Fruit fly (Drosophila melanogaster) whole organism, embryonic: Measurements from ENCODE around the gene Rab39.
A peak's percentile ranks its signal among the peaks of the same experiment; 100 is the strongest.

Experiments
- ATbp ChIP-seq: fragments of 200-800 bp; sonication (Bioruptor generic); optimal IDR thresholded peaks from 2 replicates; lab custom pipeline; 2017; ENCODE audit warnings: missing biosample characterization, mild to moderate bottlenecking, missing genetic modification characterization, missing genetic modification reagents
- CG10274 ChIP-seq: fragments of 200-800 bp; sonication (Bioruptor generic); optimal IDR thresholded peaks from 3 replicates; lab custom pipeline; 2017; ENCODE audit warnings: missing biosample characterization, mild to moderate bottlenecking, missing genetic modification characterization
- CG11085 ChIP-seq: fragments of 200-800 bp; sonication (Bioruptor generic); IDR thresholded peaks from 2 replicates; pipeline ENCODE4 v1.3.6; 2022; ENCODE audit warnings: missing biosample characterization, missing genetic modification characterization
- CG11696 ChIP-seq: fragments of 200-800 bp; sonication (Bioruptor generic); IDR thresholded peaks from 2 replicates; pipeline ENCODE4 v1.3.6; 2022; ENCODE audit warnings: missing biosample characterization, missing genetic modification characterization
- CG12219 ChIP-seq: fragments of 200-800 bp; sonication (Bioruptor generic); optimal IDR thresholded peaks from 3 replicates; lab custom pipeline; 2018; ENCODE audit warnings: missing biosample characterization, mild to moderate bottlenecking, missing genetic modification characterization
- CG12769 ChIP-seq: fragments of 200-800 bp; sonication (Bioruptor generic); optimal IDR thresholded peaks from 2 replicates; lab custom pipeline; 2019; ENCODE audit warnings: missing biosample characterization, mild to moderate bottlenecking, missing genetic modification characterization, moderate library complexity
- CG14667 ChIP-seq: fragments of 200-800 bp; sonication (Bioruptor generic); IDR thresholded peaks from 2 replicates; pipeline ENCODE4 v1.3.6; 2022; ENCODE audit warnings: missing biosample characterization, missing genetic modification characterization
- CG15269 ChIP-seq: fragments of 200-800 bp; sonication (Bioruptor generic); optimal IDR thresholded peaks from 2 replicates; lab custom pipeline; 2018; ENCODE audit warnings: missing biosample characterization, mild to moderate bottlenecking, missing genetic modification characterization, moderate library complexity
- CG1602 ChIP-seq: fragments of 200-800 bp; sonication (Bioruptor generic); optimal IDR thresholded peaks from 3 replicates; lab custom pipeline; 2016; ENCODE audit warnings: missing biosample characterization, missing genetic modification characterization
- CG30403 ChIP-seq: fragments of 200-800 bp; sonication (Bioruptor generic); optimal IDR thresholded peaks from 3 replicates; lab custom pipeline; 2016; ENCODE audit warnings: missing biosample characterization, missing genetic modification characterization
- CG31365 ChIP-seq: fragments of 200-800 bp; sonication (Bioruptor generic); optimal IDR thresholded peaks from 2 replicates; lab custom pipeline; 2018; ENCODE audit warnings: missing biosample characterization, mild to moderate bottlenecking, missing genetic modification characterization
- CG3726 ChIP-seq: fragments of 200-800 bp; sonication (Bioruptor generic); IDR thresholded peaks from 3 replicates; pipeline ENCODE4, ENCODE4 v1.3.6; 2022; ENCODE audit warnings: missing biosample characterization, missing genetic modification characterization
- CG3995 ChIP-seq: fragments of 200-800 bp; sonication (Bioruptor generic); optimal IDR thresholded peaks from 3 replicates; lab custom pipeline; 2016; ENCODE audit warnings: missing biosample characterization, missing genetic modification characterization
- CG5180 ChIP-seq: fragments of 200-800 bp; sonication (Bioruptor generic); optimal IDR thresholded peaks from 3 replicates; lab custom pipeline; 2017; ENCODE audit warnings: missing biosample characterization, missing genetic modification characterization, mild to moderate bottlenecking, moderate library complexity, missing genetic modification reagents
- CG6854 ChIP-seq: fragments of 200-800 bp; sonication (Bioruptor generic); optimal IDR thresholded peaks from 3 replicates; lab custom pipeline; 2017; ENCODE audit warnings: missing biosample characterization, mild to moderate bottlenecking, missing genetic modification characterization
- CG7271 ChIP-seq: fragments of 200-800 bp; sonication (Bioruptor generic); optimal IDR thresholded peaks from 2 replicates; lab custom pipeline; 2018; ENCODE audit warnings: missing biosample characterization, mild to moderate bottlenecking, missing genetic modification characterization, moderate library complexity
- CG7745 ChIP-seq: fragments of 200-800 bp; sonication (Bioruptor generic); optimal IDR thresholded peaks from 2 replicates; lab custom pipeline; 2018; ENCODE audit warnings: missing biosample characterization, mild to moderate bottlenecking, missing genetic modification characterization, moderate library complexity
- Dbx ChIP-seq: fragments of 200-800 bp; sonication (Bioruptor generic); IDR thresholded peaks from 3 replicates; pipeline ENCODE4 v1.3.6; 2022; ENCODE audit warnings: missing biosample characterization, missing genetic modification characterization
- Deaf1 ChIP-seq: fragments of 200-800 bp; optimal IDR thresholded peaks from 3 replicates; lab custom pipeline; 2019; ENCODE audit warnings: missing biosample characterization, mild to moderate bottlenecking, missing genetic modification characterization, moderate library complexity
- Dip3 ChIP-seq: fragments of 200-800 bp; sonication (Bioruptor generic); optimal IDR thresholded peaks from 3 replicates; lab custom pipeline; 2016; ENCODE audit warnings: missing biosample characterization, missing genetic modification characterization
- Fer2 ChIP-seq: fragments of 200-800 bp; sonication (Bioruptor generic); optimal IDR thresholded peaks from 2 replicates; lab custom pipeline; 2018; ENCODE audit warnings: missing biosample characterization, mild to moderate bottlenecking, missing genetic modification characterization, moderate library complexity
- HmgZ ChIP-seq: fragments of 200-800 bp; sonication (Bioruptor generic); optimal IDR thresholded peaks from 2 replicates; lab custom pipeline; 2018; ENCODE audit warnings: missing biosample characterization, mild to moderate bottlenecking, missing genetic modification characterization
- Hr39 ChIP-seq: fragments of >200 bp; optimal IDR thresholded peaks from 2 replicates; lab custom pipeline; 2017
- Hr78 ChIP-seq, 2 experiments: fragments of 200-800 bp in 1 of 2; fragments of >200 bp in 1 of 2; sonication (Bioruptor generic) in 1 of 2; optimal IDR thresholded peaks; 2 replicates each; lab custom pipeline; 2017 to 2019; ENCODE audit warnings: missing biosample characterization in 2 of 2, missing genetic modification characterization in 2 of 2, mild to moderate bottlenecking in 1 of 2, moderate library complexity in 1 of 2
- Lpt ChIP-seq: fragments of >200 bp; optimal IDR thresholded peaks from 2 replicates; lab custom pipeline; 2018; ENCODE audit warnings: missing biosample characterization, missing genetic modification characterization
- NK7.1 ChIP-seq: fragments of 200-800 bp; sonication (Bioruptor generic); optimal IDR thresholded peaks from 3 replicates; lab custom pipeline; 2016; ENCODE audit warnings: missing biosample characterization, missing genetic modification characterization
- Ptx1 ChIP-seq: fragments of 200-800 bp; sonication (Bioruptor generic); IDR thresholded peaks from 2 replicates; pipeline ENCODE4 v1.3.6; 2022; ENCODE audit warnings: missing biosample characterization, missing genetic modification characterization
- Rfx ChIP-seq: fragments of 200-800 bp; sonication (Bioruptor generic); IDR thresholded peaks from 2 replicates; pipeline ENCODE4 v1.3.6; 2022; ENCODE audit warnings: missing biosample characterization, missing genetic modification characterization
- Spps ChIP-seq: fragments of 200-800 bp; sonication (Bioruptor generic); optimal IDR thresholded peaks from 2 replicates; lab custom pipeline; 2018; ENCODE audit warnings: missing biosample characterization, mild to moderate bottlenecking, missing genetic modification characterization
- Ssrp ChIP-seq: fragments of 200-800 bp; sonication (Bioruptor generic); optimal IDR thresholded peaks from 2 replicates; lab custom pipeline; 2018; ENCODE audit warnings: missing biosample characterization, mild to moderate bottlenecking, missing genetic modification characterization, moderate library complexity
- Stat92E ChIP-seq, 3 experiments: fragments of >200 bp in 2 of 3; fragments of 200-800 bp in 1 of 3; sonication (Bioruptor generic) in 1 of 3; optimal IDR thresholded peaks; 2 replicates each; lab custom pipeline; 2017 to 2019; ENCODE audit warnings: missing biosample characterization in 3 of 3, missing genetic modification characterization in 3 of 3, mild to moderate bottlenecking in 1 of 3, moderate library complexity in 1 of 3
- TFAM ChIP-seq: fragments of 200-800 bp; sonication (Bioruptor generic); optimal IDR thresholded peaks from 2 replicates; lab custom pipeline; 2017; ENCODE audit warnings: missing biosample characterization, missing genetic modification characterization, inconsistent platforms
- ab ChIP-seq: fragments of 200-800 bp; sonication (Bioruptor generic); optimal IDR thresholded peaks from 2 replicates; lab custom pipeline; 2016; ENCODE audit warnings: missing biosample characterization, missing genetic modification characterization
- ac ChIP-seq: fragments of 200-800 bp; sonication (Bioruptor generic); optimal IDR thresholded peaks from 3 replicates; lab custom pipeline; 2017; ENCODE audit warnings: missing biosample characterization, mild to moderate bottlenecking, missing genetic modification characterization
- ara ChIP-seq: fragments of 200-800 bp; sonication (Bioruptor generic); IDR thresholded peaks from 2 replicates; pipeline ENCODE4 v1.3.6; 2022; ENCODE audit warnings: missing biosample characterization, missing genetic modification characterization
- cg ChIP-seq: fragments of 200-800 bp; sonication (Bioruptor generic); optimal IDR thresholded peaks from 3 replicates; lab custom pipeline; 2019; ENCODE audit warnings: missing biosample characterization, mild to moderate bottlenecking, missing genetic modification characterization, moderate library complexity
- crc ChIP-seq: fragments of 200-800 bp; sonication (Bioruptor generic); optimal IDR thresholded peaks from 2 replicates; lab custom pipeline; 2016; ENCODE audit warnings: missing biosample characterization, missing genetic modification characterization
- crol ChIP-seq: fragments of 200-800 bp; sonication (Bioruptor generic); IDR thresholded peaks from 2 replicates; pipeline ENCODE4 v1.3.6; 2022; ENCODE audit warnings: missing biosample characterization, missing genetic modification characterization
- cwo ChIP-seq: fragments of 200-800 bp; sonication (Bioruptor generic); optimal IDR thresholded peaks from 3 replicates; lab custom pipeline; 2017; ENCODE audit warnings: missing biosample characterization, missing genetic modification characterization, mild to moderate bottlenecking, moderate library complexity, missing genetic modification reagents
- disco-r ChIP-seq: fragments of 200-800 bp; sonication (Bioruptor generic); optimal IDR thresholded peaks from 2 replicates; lab custom pipeline; 2016; ENCODE audit warnings: missing biosample characterization, missing genetic modification characterization
- dmrt99B ChIP-seq: fragments of 200-800 bp; sonication (Bioruptor generic); optimal IDR thresholded peaks from 2 replicates; lab custom pipeline; 2018; ENCODE audit warnings: missing biosample characterization, mild to moderate bottlenecking, missing genetic modification characterization, moderate library complexity
- eyg ChIP-seq: fragments of 200-800 bp; sonication (Bioruptor generic); optimal IDR thresholded peaks from 3 replicates; lab custom pipeline; 2016; ENCODE audit warnings: missing biosample characterization, missing genetic modification characterization
- fd102C ChIP-seq: fragments of 200-800 bp; sonication (Bioruptor generic); optimal IDR thresholded peaks from 2 replicates; lab custom pipeline; 2018; ENCODE audit warnings: missing biosample characterization, mild to moderate bottlenecking, missing genetic modification characterization, moderate library complexity
- fd64A ChIP-seq: fragments of 200-800 bp; sonication (Bioruptor generic); optimal IDR thresholded peaks from 3 replicates; lab custom pipeline; 2018; ENCODE audit warnings: missing biosample characterization, mild to moderate bottlenecking, missing genetic modification characterization
- fd96Cb ChIP-seq: fragments of 200-800 bp; sonication (Bioruptor generic); optimal IDR thresholded peaks from 2 replicates; lab custom pipeline; 2018; ENCODE audit warnings: missing biosample characterization, mild to moderate bottlenecking, missing genetic modification characterization, moderate library complexity
- luna ChIP-seq: fragments of 200-800 bp; sonication (Bioruptor generic); optimal IDR thresholded peaks from 2 replicates; lab custom pipeline; 2016; ENCODE audit warnings: missing biosample characterization, missing genetic modification characterization
- nerfin-1 ChIP-seq: fragments of 200-800 bp; sonication (Bioruptor generic); optimal IDR thresholded peaks from 3 replicates; lab custom pipeline; 2019; ENCODE audit warnings: missing biosample characterization, mild to moderate bottlenecking, missing genetic modification characterization, moderate library complexity
- slp2 ChIP-seq: fragments of 200-800 bp; sonication (Bioruptor generic); optimal IDR thresholded peaks from 2 replicates; lab custom pipeline; 2016; ENCODE audit warnings: missing biosample characterization, missing genetic modification characterization
- tup ChIP-seq: fragments of 200-800 bp; sonication (Bioruptor generic); optimal IDR thresholded peaks from 2 replicates; lab custom pipeline; 2016; ENCODE audit warnings: missing biosample characterization, mild to moderate bottlenecking, missing genetic modification characterization, moderate library complexity

Gene Rab39

dm6 chrX:7691947-7692739 lies 42.6 kb upstream of the Rab39 start (continued):
- TF ChIP-seq Rfx (GFP tag; lab: Robert Waterston, UW) = peak; percentile 74
- no peak for TF ChIP-seq CG11085 (GFP tag; lab: Robert Waterston, UW)
- peak; percentile 92 for TF ChIP-seq dmrt99B (tag; lab: Kevin White, UChicago)
- TF ChIP-seq ab (GFP tag; lab: Kevin White, UChicago) = no peak
- TF ChIP-seq ac (GFP tag; lab: Kevin White, UChicago) = no peak
- no peak for TF ChIP-seq CG7271
- TF ChIP-seq cwo (GFP tag; lab: Kevin White, UChicago) = peak; percentile 63
- TF ChIP-seq CG31365 = no peak
- peak; percentile 59 for TF ChIP-seq fd96Cb
- peak; percentile 43 for TF ChIP-seq slp2 (GFP tag; lab: Kevin White, UChicago)
- no peak for TF ChIP-seq Lpt (GFP tag; lab: Kevin White, UChicago)
- no peak for TF ChIP-seq tup (GFP tag; lab: Kevin White, UChicago)
- TF ChIP-seq CG12769 (tag; lab: Kevin White, UChicago) = peak; percentile 42
- TF ChIP-seq Ptx1 (GFP tag; lab: Robert Waterston, UW) = peak; percentile 75
- TF ChIP-seq fd102C (GFP tag; lab: Kevin White, UChicago) = no peak
- TF ChIP-seq eyg (GFP tag; lab: Kevin White, UChicago) = peak; percentile 56
- peak; percentile 75 for TF ChIP-seq CG6854 (GFP tag; lab: Kevin White, UChicago)
- TF ChIP-seq crc (GFP tag; lab: Kevin White, UChicago) = peak; percentile 17
- TF ChIP-seq CG11696 (GFP tag; lab: Robert Waterston, UW) = 0 out of 2 replicates have a peak, but pooled peaks have one; percentile 12
- peak; percentile 5 for TF ChIP-seq cg (GFP tag; lab: Kevin White, UChicago)
- peak; percentile 41 for TF ChIP-seq luna (GFP tag; lab: Kevin White, UChicago)
- TF ChIP-seq HmgZ = peak; percentile 28
- TF ChIP-seq Hr78 (GFP tag; optimal IDR thresholded peaks at IDR 0.05; lab: Kevin White, UChicago) = no peak
- no peak for TF ChIP-seq Stat92E (GFP tag; optimal IDR thresholded peaks at IDR 0.05; lab: Kevin White, UChicago)
- TF ChIP-seq Deaf1 (tag; lab: Kevin White, UChicago) = peak; percentile 60
- no peak for TF ChIP-seq ara (GFP tag; lab: Robert Waterston, UW)
- peak; percentile 56 for TF ChIP-seq Fer2 (tag; lab: Kevin White, UChicago)
- TF ChIP-seq CG10274 (GFP tag; lab: Kevin White, UChicago) = peak; percentile 31
- TF ChIP-seq Hr39 = no peak
- TF ChIP-seq Ssrp (tag; lab: Kevin White, UChicago) = peak; percentile 37
- TF ChIP-seq CG5180 (GFP tag; lab: Kevin White, UChicago) = peak; percentile 9
- no peak for TF ChIP-seq CG7745 (tag; lab: Kevin White, UChicago)
- peak; percentile 14 for TF ChIP-seq TFAM (GFP tag; lab: Kevin White, UChicago)
- no peak; the same call in 2 of the 3 replicates for TF ChIP-seq Dbx
- TF ChIP-seq CG30403 (GFP tag; lab: Kevin White, UChicago) = peak; percentile 84
- peak; percentile 81 for TF ChIP-seq nerfin-1 (tag; lab: Kevin White, UChicago)
- TF ChIP-seq Dip3 (GFP tag; lab: Kevin White, UChicago) = peak; percentile 75
- TF ChIP-seq disco-r = peak; percentile 38
- TF ChIP-seq CG15269 (tag; lab: Kevin White, UChicago) = peak; percentile 83
- peak; percentile 31 for TF ChIP-seq CG12219
- peak; percentile 11 for TF ChIP-seq ATbp (GFP tag; lab: Kevin White, UChicago)
- peak; percentile 34 for TF ChIP-seq Spps (tag; lab: Kevin White, UChicago)
- peak; percentile 52 for TF ChIP-seq CG1602 (GFP tag; lab: Kevin White, UChicago)
- peak; percentile 59; the same call in 1 of the 3 replicates for TF ChIP-seq CG3726
- no peak for TF ChIP-seq crol (GFP tag; lab: Robert Waterston, UW)
- TF ChIP-seq CG14667 (GFP tag; lab: Robert Waterston, UW) = peak; percentile 48; the same call in 1 of the 2 replicates
- peak; percentile 4 for TF ChIP-seq CG3995 (GFP tag; lab: Kevin White, UChicago)
- peak; percentile 17 for TF ChIP-seq NK7.1 (GFP tag; lab: Kevin White, UChicago)
- TF ChIP-seq fd64A (GFP tag; lab: Kevin White, UChicago) = peak; percentile 20
